Fruit fly (Drosophila melanogaster): ENCODE data around the gene Ir94b.
A peak's percentile ranks its signal among the peaks of the same experiment; 100 is the strongest.

Gene Ir94b

DNA sequence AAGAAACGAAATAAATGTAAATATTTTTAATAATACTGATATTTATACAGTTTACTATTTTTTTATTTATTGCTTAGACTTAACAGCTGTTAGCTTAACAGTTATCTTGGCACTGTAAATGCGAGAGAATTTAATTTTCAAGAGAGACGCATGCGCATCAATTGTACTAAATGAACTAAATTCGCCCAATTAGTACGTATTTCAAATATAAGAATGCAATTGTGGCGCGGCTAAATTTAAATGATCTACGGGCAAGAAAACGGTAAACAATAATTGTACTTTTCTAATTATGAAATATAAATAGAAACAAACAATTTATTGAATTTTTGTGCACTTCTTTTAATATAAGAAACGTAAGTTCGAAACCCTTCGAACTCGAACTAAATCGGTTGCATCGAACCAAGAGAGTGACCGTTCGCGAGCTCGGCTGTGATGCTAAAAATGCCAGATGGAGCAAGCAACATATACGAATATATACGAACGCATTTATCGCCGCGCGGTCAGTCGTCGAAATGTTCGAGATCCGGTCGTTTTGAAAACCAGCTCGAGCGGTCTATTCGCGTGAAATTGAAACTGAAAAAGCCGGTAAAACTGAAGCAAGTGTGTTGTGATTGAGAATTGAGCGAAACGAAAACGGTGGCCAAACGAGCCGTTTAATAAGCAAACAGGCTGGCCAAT lies 16.4 kb upstream of the Ir94b start, which contains the start of gene SKIP (continued):
- TF ChIP-seq slbo (GFP tag; IDR thresholded peaks at IDR 0.05) (0 out of 2 replicates have a peak, but pooled peaks have one; percentile 32), D19A (tag; optimal IDR thresholded peaks at IDR 0.05) (peak; percentile 40), zen (tag; optimal IDR thresholded peaks at IDR 0.05) (peak; percentile 19), Myb (GFP tag; optimal IDR thresholded peaks at IDR 0.05) (peak; percentile 24), otp (GFP tag; IDR thresholded peaks at IDR 0.05) (peak; percentile 67; the same call in 2 of the 3 replicates), Ravus (GFP tag; IDR thresholded peaks at IDR 0.05) (no peak), CG11085 (GFP tag; IDR thresholded peaks at IDR 0.05) (no peak), wdn (GFP tag; IDR thresholded peaks at IDR 0.05) (no peak), CG32532 (GFP tag; IDR thresholded peaks at IDR 0.05) (no peak), crp (GFP tag; optimal IDR thresholded peaks at IDR 0.05) (no peak), lilli (GFP tag; optimal IDR thresholded peaks at IDR 0.05) (peak; percentile 7), Rx (GFP tag; IDR thresholded peaks at IDR 0.05) (no peak), Sox102F (GFP tag; optimal IDR thresholded peaks at IDR 0.05) (no peak), CG4404 (GFP tag; IDR thresholded peaks at IDR 0.05) (no peak), CG13775 (GFP tag; optimal IDR thresholded peaks at IDR 0.05) (no peak), toy (GFP tag; IDR thresholded peaks at IDR 0.05) (no peak), Chrac-16 (GFP tag; optimal IDR thresholded peaks at IDR 0.05) (no peak), zfh1 (GFP tag; IDR thresholded peaks at IDR 0.05) (peak; percentile 36; the same call in 1 of the 3 replicates), ssp (GFP tag; IDR thresholded peaks at IDR 0.05) (no peak), CG10431 (GFP tag; optimal IDR thresholded peaks at IDR 0.05) (peak; percentile 5), emc (GFP tag; optimal IDR thresholded peaks at IDR 0.05) (no peak), YL-1 (GFP tag; optimal IDR thresholded peaks at IDR 0.05) (no peak), tll (GFP tag; optimal IDR thresholded peaks at IDR 0.05) (no peak), hth (optimal IDR thresholded peaks at IDR 0.05) (no peak), bigmax (GFP tag; optimal IDR thresholded peaks at IDR 0.05) (no peak), Atf6 (GFP tag; IDR thresholded peaks at IDR 0.05) (no peak), ara (GFP tag; IDR thresholded peaks at IDR 0.05) (peak; percentile 9; the same call in 1 of the 2 replicates), Stat92E (GFP tag; optimal IDR thresholded peaks at IDR 0.05) (peak in 1 of 3 experiments; percentile 61), CG34224 (GFP tag; IDR thresholded peaks at IDR 0.05; ENCODE audit: partially characterized antibody) (peak; percentile 31; the same call in 2 of the 3 replicates), Dip3 (GFP tag; optimal IDR thresholded peaks at IDR 0.05) (no peak), kni (GFP tag; optimal IDR thresholded peaks at IDR 0.05) (peak; percentile 49), Bteb2 (GFP tag; optimal IDR thresholded peaks at IDR 0.05) (no peak), CG18476 (GFP tag; optimal IDR thresholded peaks at IDR 0.05) (no peak), NK7.1 (GFP tag; optimal IDR thresholded peaks at IDR 0.05) (no peak), CG18011 (GFP tag; optimal IDR thresholded peaks at IDR 0.05) (no peak), CG7987 (GFP tag; optimal IDR thresholded peaks at IDR 0.05) (peak; percentile 70), ash1 (GFP tag; optimal IDR thresholded peaks at IDR 0.05) (peak; percentile 61), fru (optimal IDR thresholded peaks at IDR 0.05) (no peak), sr (GFP tag; IDR thresholded peaks at IDR 0.05) (peak; percentile 57; the same call in 1 of the 3 replicates), lab (GFP tag; optimal IDR thresholded peaks at IDR 0.05) (peak; percentile 59), Mrtf (GFP tag; IDR thresholded peaks at IDR 0.05) (no peak), wek (GFP tag; optimal IDR thresholded peaks at IDR 0.05) (no peak), CG17359 (tag; optimal IDR thresholded peaks at IDR 0.05) (peak; percentile 30), nerfin-1 (tag; optimal IDR thresholded peaks at IDR 0.05) (no peak), CG7357 (GFP tag; IDR thresholded peaks at IDR 0.05) (no peak), CG16863 (GFP tag; optimal IDR thresholded peaks at IDR 0.05) (no peak), Xbp1 (GFP tag; optimal IDR thresholded peaks at IDR 0.05) (peak; percentile 13), hbn (GFP tag; IDR thresholded peaks at IDR 0.05; ENCODE audit: partially characterized antibody) (no peak), CG31388 (GFP tag; optimal IDR thresholded peaks at IDR 0.05) (no peak), CG3065 (GFP tag; optimal IDR thresholded peaks at IDR 0.05) (no peak)

Measured in whole organism, embryonic.